Fruit fly (Drosophila melanogaster): ENCODE results near the gene CG8300.

- TF ChIP-seq psq (optimal IDR thresholded peaks at IDR 0.05) (no peak), EcR (GFP tag; optimal IDR thresholded peaks at IDR 0.05) (no peak), CG8478 (optimal IDR thresholded peaks at IDR 0.05) (no peak), usp (GFP tag; optimal IDR thresholded peaks at IDR 0.05) (no peak), pan (optimal IDR thresholded peaks at IDR 0.05) (no peak)
These were observed 36.6 kb upstream of the CG8300 start for dm6 chrX:7068088-7068487.

Data from whole organism.